Worm (Caenorhabditis elegans): ENCODE measurements around the gene C01G12.9.

ce11 chrII:14570541-14571160 is 8.2 kb upstream of the C01G12.9 start:
- TF ChIP-seq nhr-237 (tag; optimal IDR thresholded peaks at IDR 0.05) = no peak
- TF ChIP-seq pha-4 (tag; optimal IDR thresholded peaks at IDR 0.05) = no peak
- no peak for TF ChIP-seq unc-120 (tag; optimal IDR thresholded peaks at IDR 0.05; ENCODE audit: poor library complexity, severe bottlenecking)
- TF ChIP-seq blmp-1 (tag; optimal IDR thresholded peaks at IDR 0.05) = no peak
- no peak for TF ChIP-seq mep-1 (tag; optimal IDR thresholded peaks at IDR 0.05)
